Worm (Caenorhabditis elegans): Measurements from ENCODE around the gene cyn-11.

DNA sequence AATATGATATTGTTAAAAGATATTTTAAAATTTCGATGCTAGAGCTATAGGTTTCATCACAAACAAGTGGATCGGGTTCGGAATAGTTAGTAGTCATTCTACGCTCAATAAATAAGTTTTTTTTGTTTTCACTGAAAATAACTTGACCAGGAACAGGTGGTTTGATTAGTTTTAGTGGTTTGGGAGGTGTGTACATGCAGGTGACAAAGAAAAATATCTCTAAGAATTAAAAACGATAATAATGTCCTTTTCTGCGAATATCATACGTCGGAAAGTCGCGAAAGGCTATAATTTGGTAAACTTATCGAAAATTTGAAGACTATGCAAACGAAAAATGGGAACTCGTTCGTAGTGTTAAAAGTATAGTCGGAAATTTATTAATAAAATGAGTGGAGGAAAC lies 5.8 kb downstream of the cyn-11 start, which contains the start of gene srg-15:
- TF ChIP-seq mep-1 (tag; optimal IDR thresholded peaks at IDR 0.05) (no peak), efl-1 (optimal IDR thresholded peaks at IDR 0.05) (no peak), efl-1 (GFP tag; optimal IDR thresholded peaks at IDR 0.05 in 1 of 2) (no peak), nhr-237 (tag; optimal IDR thresholded peaks at IDR 0.05) (no peak), pax-3 (tag; optimal IDR thresholded peaks at IDR 0.05) (no peak), rnt-1 (tag; optimal IDR thresholded peaks at IDR 0.05) (no peak), snpc-4 (tag; optimal IDR thresholded peaks at IDR 0.05) (no peak), F16B12.6 (tag; optimal IDR thresholded peaks at IDR 0.05) (no peak), ztf-4 (tag; optimal IDR thresholded peaks at IDR 0.05) (no peak), elt-3 (tag; optimal IDR thresholded peaks at IDR 0.05) (no peak), tbx-2 (tag; optimal IDR thresholded peaks at IDR 0.05) (no peak), lsy-2 (tag; optimal IDR thresholded peaks at IDR 0.05) (no peak), lin-15B (tag; optimal IDR thresholded peaks at IDR 0.05) (no peak), lir-3 (tag; optimal IDR thresholded peaks at IDR 0.05; ENCODE audit: poor library complexity) (no peak), fkh-10 (GFP tag; optimal IDR thresholded peaks at IDR 0.05) (no peak)
